Worm (Caenorhabditis elegans) whole organism, L3 larva: ENCODE data around the gene fbxc-58.

ENCODE experiments used
- R02D3.7 ChIP-seq: fragments of 150-350 bp; optimal IDR thresholded peaks from 2 replicates; lab custom pipeline; 2014; ENCODE audit warnings: missing biosample characterization, missing genetic modification characterization
- ZK546.5 ChIP-seq: sonication (generic microtip); optimal IDR thresholded peaks from 2 replicates; lab custom pipeline; 2017; ENCODE audit warnings: missing biosample characterization, missing genetic modification characterization
- aly-2 ChIP-seq: fragments of 150-350 bp; optimal IDR thresholded peaks from 2 replicates; lab custom pipeline; 2014; ENCODE audit warnings: missing biosample characterization, missing genetic modification characterization
- ama-1 ChIP-seq: fragments of 150-350 bp; optimal IDR thresholded peaks from 2 replicates; lab custom pipeline; 2018
- ceh-28 ChIP-seq: fragments of 150-350 bp; optimal IDR thresholded peaks from 2 replicates; lab custom pipeline; 2014; ENCODE audit warnings: missing biosample characterization, missing genetic modification reagents, missing genetic modification characterization
- ceh-9 ChIP-seq: sonication (generic microtip); optimal IDR thresholded peaks from 2 replicates; lab custom pipeline; 2018; ENCODE audit warnings: missing biosample characterization, missing genetic modification characterization
- egl-27 ChIP-seq: sonication (generic microtip); optimal IDR thresholded peaks from 4 replicates; lab custom pipeline; 2017; ENCODE audit warnings: missing biosample characterization, missing genetic modification reagents, missing genetic modification characterization
- egl-5 ChIP-seq: fragments of 150-350 bp; optimal IDR thresholded peaks from 2 replicates; lab custom pipeline; 2017; ENCODE audit warnings: missing biosample characterization, missing genetic modification reagents, missing genetic modification characterization, inconsistent platforms
- elt-1 ChIP-seq: fragments of 150-350 bp; optimal IDR thresholded peaks from 2 replicates; lab custom pipeline; 2014; ENCODE audit warnings: missing biosample characterization, missing genetic modification characterization
- elt-2 ChIP-seq: sonication (generic microtip); optimal IDR thresholded peaks from 2 replicates; lab custom pipeline; 2016; ENCODE audit warnings: missing genetic modification reagents, mild to moderate bottlenecking, missing genetic modification characterization, missing compliant biosample characterization
- elt-3 ChIP-seq, 3 experiments: fragments of 150-350 bp in 1 of 3; sonication (generic microtip) in 2 of 3; optimal IDR thresholded peaks; 2 replicates in 2 of 3; 4 replicates in 1 of 3; lab custom pipeline; 2014 to 2017; ENCODE audit warnings: missing biosample characterization in 3 of 3, missing genetic modification characterization in 3 of 3
- eor-1 ChIP-seq, 2 experiments: fragments of 150-350 bp; optimal IDR thresholded peaks; 2 replicates each; lab custom pipeline; 2014 to 2018; ENCODE audit warnings: missing biosample characterization in 2 of 2, missing genetic modification characterization in 2 of 2
- fkh-10 ChIP-seq: sonication (generic microtip); optimal IDR thresholded peaks from 2 replicates; lab custom pipeline; 2017; ENCODE audit warnings: missing biosample characterization, missing genetic modification reagents, missing genetic modification characterization
- fkh-2 ChIP-seq: fragments of 150-350 bp; optimal IDR thresholded peaks from 2 replicates; lab custom pipeline; 2014; ENCODE audit warnings: missing biosample characterization, missing genetic modification reagents, missing genetic modification characterization
- fos-1 ChIP-seq: fragments of 150-350 bp; optimal IDR thresholded peaks from 2 replicates; lab custom pipeline; 2014; ENCODE audit warnings: missing biosample characterization, missing genetic modification characterization
- lin-15B ChIP-seq: fragments of 150-350 bp; optimal IDR thresholded peaks from 2 replicates; lab custom pipeline; 2014; ENCODE audit warnings: missing biosample characterization, missing genetic modification characterization
- lsy-12 ChIP-seq: sonication (generic microtip); optimal IDR thresholded peaks from 2 replicates; lab custom pipeline; 2016; ENCODE audit warnings: mild to moderate bottlenecking, missing genetic modification characterization, missing compliant biosample characterization
- mdl-1 ChIP-seq: fragments of 150-350 bp; optimal IDR thresholded peaks from 2 replicates; lab custom pipeline; 2014; ENCODE audit warnings: missing biosample characterization, missing genetic modification characterization
- mml-1 ChIP-seq: fragments of 150-350 bp; sonication (generic microtip); optimal IDR thresholded peaks from 3 replicates; lab custom pipeline; 2014; ENCODE audit warnings: missing biosample characterization, missing genetic modification characterization
- nfya-1 ChIP-seq: sonication (generic microtip); optimal IDR thresholded peaks from 2 replicates; lab custom pipeline; 2017; ENCODE audit warnings: missing genetic modification characterization, mild to moderate bottlenecking, missing compliant biosample characterization, antibody characterized with exemption, moderate library complexity; ENCODE audit not compliant: insufficient read depth
- nhr-25 ChIP-seq: sonication (generic microtip); optimal IDR thresholded peaks from 2 replicates; lab custom pipeline; 2017; ENCODE audit warnings: missing biosample characterization, missing genetic modification characterization
- nhr-28 ChIP-seq: fragments of 150-350 bp; optimal IDR thresholded peaks from 2 replicates; lab custom pipeline; 2014; ENCODE audit warnings: missing biosample characterization, missing genetic modification characterization
- nhr-67 ChIP-seq: fragments of 150-350 bp; optimal IDR thresholded peaks from 2 replicates; lab custom pipeline; 2014; ENCODE audit warnings: missing biosample characterization, missing genetic modification characterization
- nhr-76 ChIP-seq: fragments of 150-350 bp; sonication (generic microtip); optimal IDR thresholded peaks from 5 replicates; lab custom pipeline; 2014; ENCODE audit warnings: missing biosample characterization, missing genetic modification characterization
- nhr-77 ChIP-seq: fragments of 150-350 bp; optimal IDR thresholded peaks from 2 replicates; lab custom pipeline; 2014; ENCODE audit warnings: missing biosample characterization, missing genetic modification characterization
- pha-4 ChIP-seq: fragments of 150-350 bp; optimal IDR thresholded peaks from 2 replicates; lab custom pipeline; 2014; ENCODE audit warnings: missing biosample characterization, missing genetic modification reagents, missing genetic modification characterization
- pqm-1 ChIP-seq: fragments of 150-350 bp; optimal IDR thresholded peaks from 2 replicates; lab custom pipeline; 2017; ENCODE audit warnings: missing biosample characterization, missing genetic modification characterization, inconsistent platforms
- sea-2 ChIP-seq: fragments of 150-350 bp; sonication (generic microtip); optimal IDR thresholded peaks from 4 replicates; lab custom pipeline; 2014; ENCODE audit warnings: missing biosample characterization, missing genetic modification reagents, missing genetic modification characterization
- skn-1 ChIP-seq: fragments of 150-350 bp; optimal IDR thresholded peaks from 2 replicates; lab custom pipeline; 2014; ENCODE audit warnings: missing biosample characterization, missing genetic modification characterization
- snpc-4 ChIP-seq: fragments of 150-350 bp; optimal IDR thresholded peaks from 2 replicates; lab custom pipeline; 2014; ENCODE audit warnings: missing biosample characterization, missing genetic modification characterization
- unc-39 ChIP-seq: sonication (generic microtip); optimal IDR thresholded peaks from 4 replicates; lab custom pipeline; 2017; ENCODE audit warnings: missing biosample characterization, missing genetic modification characterization
- ztf-11 ChIP-seq: fragments of 150-350 bp; optimal IDR thresholded peaks from 2 replicates; lab custom pipeline; 2014; ENCODE audit warnings: missing biosample characterization, missing genetic modification characterization

The fbxc-58 gene

DNA sequence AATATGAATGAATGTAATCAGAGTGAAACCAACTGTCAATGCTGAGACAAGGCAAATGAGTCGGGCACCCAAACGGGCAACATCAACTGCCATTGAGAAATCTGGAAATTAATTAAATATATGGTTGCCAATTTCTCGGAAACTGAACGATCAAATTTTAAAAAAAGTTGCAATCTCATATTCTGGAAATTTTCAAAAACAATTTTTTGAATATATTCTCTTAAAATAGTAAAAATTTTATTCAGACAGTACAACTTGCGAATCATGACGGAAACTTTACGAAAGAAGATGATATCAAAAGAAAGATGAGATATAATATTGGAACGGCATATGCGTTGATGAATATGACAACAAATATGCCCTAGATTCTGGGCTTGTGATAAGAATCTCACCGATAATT is 24.8 kb downstream of the fbxc-58 start, which contains the start of gene col-121:
Gene col-121, minus strand, starts transcription at position 101 of the 400 bp plus-strand sequence.
- no peak for TF ChIP-seq nhr-77 (tag; lab: Kevin White, UChicago)
- TF ChIP-seq elt-1 (tag; lab: Kevin White, UChicago): no peak
- TF ChIP-seq, all 47 proteins: peak for 0

DNA sequence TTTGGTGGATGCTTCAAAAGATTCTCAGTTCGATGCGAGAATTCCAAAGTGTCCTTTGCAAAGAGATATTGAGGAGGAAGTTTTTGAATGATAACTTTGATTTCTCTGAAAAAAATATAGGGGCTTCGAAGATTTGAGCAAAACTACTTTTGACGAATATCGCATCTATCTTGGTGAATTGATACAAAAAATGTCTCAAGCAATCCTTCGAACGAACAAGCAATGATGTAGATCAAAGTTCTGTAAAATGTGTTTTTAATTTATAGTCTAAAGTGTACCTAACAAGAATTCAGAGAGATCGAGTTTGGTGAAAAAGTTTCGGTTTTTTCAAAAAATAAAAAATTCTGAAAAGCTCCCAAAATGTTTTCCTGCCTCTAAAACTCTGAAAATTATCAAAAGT is 26.0 kb downstream of the fbxc-58 start, which contains the start of gene F56D5.3:
Gene F56D5.3, plus strand, starts transcription at position 301 of the 400 bp plus-strand sequence.
- TF ChIP-seq nhr-76 (no peak), nhr-77 (tag; lab: Kevin White, UChicago) (no peak), ceh-9 (no peak), nhr-25 (no peak), lin-15B (no peak), mml-1 (tag; lab: Kevin White, UChicago) (no peak), R02D3.7 (tag; lab: Kevin White, UChicago) (no peak), fkh-2 (tag; lab: Kevin White, UChicago) (no peak), ama-1 (lab: Kevin White, UChicago) (no peak), sea-2 (GFP tag; lab: Kevin White, UChicago) (no peak), nhr-67 (tag; lab: Kevin White, UChicago) (no peak)

DNA sequence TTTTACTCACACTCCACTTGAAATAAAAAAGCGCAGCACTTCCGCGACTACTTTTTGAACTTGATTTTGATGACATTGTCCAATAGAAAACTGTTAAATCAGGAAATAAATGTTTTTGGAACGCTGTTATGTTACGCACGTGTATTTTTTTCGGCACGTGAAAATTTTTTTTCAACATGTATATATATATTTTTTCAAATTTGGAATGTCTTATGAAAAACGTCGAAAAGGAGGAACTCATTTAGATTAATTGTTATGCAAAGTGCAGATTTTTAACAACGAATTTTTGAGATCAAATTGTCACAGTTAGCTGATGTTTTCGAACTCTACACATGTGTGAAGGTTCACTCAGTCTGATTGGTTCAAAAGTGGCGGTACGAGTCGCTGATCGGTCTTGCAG is 27.2 kb downstream of the fbxc-58 start, which contains the start of gene F56D5.2:
Gene F56D5.2, minus strand, starts transcription at position 101 of the 400 bp plus-strand sequence.
- TF ChIP-seq nhr-28: no peak
- TF ChIP-seq fkh-10: no peak
- TF ChIP-seq nhr-67 (tag; lab: Kevin White, UChicago): no peak
- no peak for TF ChIP-seq elt-2 (tag; lab: Kevin White, UChicago)
- no peak for TF ChIP-seq ztf-11 (tag; lab: Kevin White, UChicago)

DNA sequence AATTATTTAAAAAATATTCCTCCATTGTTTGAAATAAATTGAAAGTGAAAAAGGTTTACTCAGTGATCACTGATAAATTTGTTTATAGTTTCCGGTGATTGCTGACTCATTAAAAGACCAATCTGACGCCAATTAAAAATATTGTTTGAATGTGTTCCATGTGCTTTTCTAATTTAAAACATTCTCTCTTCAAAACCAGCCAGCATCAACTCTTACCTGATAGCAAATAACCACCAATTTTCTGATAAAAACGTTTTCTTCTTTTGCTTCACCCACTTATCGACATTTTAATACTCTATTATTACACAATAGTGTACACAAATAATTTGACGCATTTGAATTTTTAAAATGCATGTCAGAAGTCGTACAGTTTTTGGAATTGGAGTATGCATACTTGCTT is 30.4 kb downstream of the fbxc-58 start, which contains the start of gene F56D5.6:
Gene F56D5.6, plus strand, starts transcription at position 208 of the 400 bp plus-strand sequence.
- no peak for TF ChIP-seq aly-2
- peak; percentile 75 for TF ChIP-seq pqm-1 (tag; lab: Kevin White, UChicago)
- TF ChIP-seq unc-39 (tag; lab: Kevin White, UChicago): no peak
- no peak for TF ChIP-seq eor-1 (tag; optimal IDR thresholded peaks at IDR 0.05; lab: Kevin White, UChicago)
- TF ChIP-seq lsy-12 (tag; lab: Kevin White, UChicago): no peak
- no peak for TF ChIP-seq ceh-9
- no peak for TF ChIP-seq mdl-1 (tag; lab: Kevin White, UChicago)
- TF ChIP-seq fos-1 (tag; lab: Kevin White, UChicago): no peak
- no peak for TF ChIP-seq lin-15B
- no peak for TF ChIP-seq elt-3 (tag; optimal IDR thresholded peaks at IDR 0.05; lab: Kevin White, UChicago)
- peak; percentile 81 for TF ChIP-seq elt-2 (tag; lab: Kevin White, UChicago)
- TF ChIP-seq sea-2 (GFP tag; lab: Kevin White, UChicago): no peak
- no peak for TF ChIP-seq nfya-1
- no peak for TF ChIP-seq ztf-11 (tag; lab: Kevin White, UChicago)
- TF ChIP-seq nhr-25: no peak
- no peak for TF ChIP-seq ceh-28 (tag; lab: Kevin White, UChicago)
- no peak for TF ChIP-seq egl-27
- peak; percentile 69 for TF ChIP-seq pha-4 (tag; lab: Kevin White, UChicago)
- TF ChIP-seq egl-5 (tag; lab: Kevin White, UChicago): no peak
- no peak for TF ChIP-seq snpc-4 (tag; lab: Kevin White, UChicago)
- TF ChIP-seq, all 47 proteins: peak for 3

DNA sequence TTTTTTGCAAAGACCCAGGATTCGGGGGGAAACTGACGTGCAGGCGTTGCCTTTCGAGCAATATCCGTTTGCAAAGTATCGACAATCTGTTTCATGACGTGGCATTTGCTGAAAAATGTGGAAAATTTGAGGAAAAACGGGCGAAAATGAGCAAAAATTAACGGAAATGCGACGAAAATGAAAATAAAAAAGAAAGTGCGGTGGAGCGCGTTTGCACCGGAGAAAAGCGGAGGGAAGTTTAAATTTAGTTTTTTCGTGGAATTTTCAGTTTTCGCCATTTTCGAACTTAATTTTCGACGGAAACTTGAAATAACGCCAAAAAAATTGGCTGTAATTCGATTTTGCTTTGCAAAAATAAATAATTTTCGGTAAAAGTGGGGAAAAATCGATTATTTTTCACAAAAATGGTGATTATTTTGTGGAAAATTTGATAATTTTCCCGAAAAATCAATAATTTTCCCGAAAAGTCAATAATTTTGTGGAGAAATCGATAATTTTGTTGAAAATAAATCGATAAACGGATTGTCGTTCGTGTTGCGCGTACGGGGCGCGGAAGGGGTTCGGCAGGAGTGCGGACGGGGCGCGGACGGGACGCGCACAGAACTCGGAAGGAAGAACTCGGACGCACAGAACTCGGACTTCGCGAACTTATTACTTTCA is 32.6 kb downstream of the fbxc-58 start:
- TF ChIP-seq unc-39 (tag; lab: Kevin White, UChicago): no peak
- TF ChIP-seq nhr-77 (tag; lab: Kevin White, UChicago): no peak
- peak; percentile 16 for TF ChIP-seq lin-15B
- TF ChIP-seq mdl-1 (tag; lab: Kevin White, UChicago): no peak
- no peak for TF ChIP-seq skn-1 (tag; lab: Kevin White, UChicago)
- TF ChIP-seq ceh-28 (tag; lab: Kevin White, UChicago): peak; percentile 67

DNA sequence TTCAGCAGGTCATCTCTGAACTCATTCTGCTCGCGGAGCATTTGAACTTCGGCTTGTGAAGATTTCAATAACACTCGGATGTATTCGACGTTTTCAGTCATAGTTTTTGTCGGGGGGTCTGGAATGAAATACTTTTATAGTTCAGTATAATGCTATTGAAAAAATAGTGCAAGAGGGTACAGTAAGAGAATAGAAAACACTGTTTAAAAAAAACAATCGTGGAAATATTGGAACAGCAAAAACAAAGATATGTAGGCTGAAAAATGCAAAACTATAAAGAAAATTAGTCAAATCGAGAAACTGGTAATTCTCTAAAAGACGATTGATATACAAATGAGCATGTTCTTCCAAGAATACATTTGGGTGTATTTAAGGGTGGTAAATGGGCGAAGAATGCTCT is 36.7 kb downstream of the fbxc-58 start, which contains the start of gene F56D5.5:
Gene F56D5.5, minus strand, starts transcription at position 101 of the 400 bp plus-strand sequence.
- TF ChIP-seq aly-2 (no peak), pqm-1 (tag; lab: Kevin White, UChicago) (no peak), mml-1 (tag; lab: Kevin White, UChicago) (no peak), ZK546.5 (no peak), nhr-67 (tag; lab: Kevin White, UChicago) (no peak), ceh-28 (tag; lab: Kevin White, UChicago) (no peak)
- TF ChIP-seq, all 47 proteins: peak for 0
